Worm (Caenorhabditis elegans) whole organism, early embryonic: ENCODE data around the gene lips-5.

Experiments used
- ama-1 ChIP-seq: fragments of 150-350 bp; optimal IDR thresholded peaks from 2 replicates; lab custom pipeline; 2014
- flt-1 ChIP-seq: fragments of 200-800 bp; sonication (Bioruptor generic); IDR thresholded peaks from 2 replicates; pipeline ENCODE4 v1.3.6; 2022; ENCODE audit warnings: missing genetic modification characterization, missing compliant biosample characterization
- hmg-4 ChIP-seq: fragments of 200-800 bp; sonication (Bioruptor generic); optimal IDR thresholded peaks from 2 replicates; lab custom pipeline; 2018; ENCODE audit warnings: mild to moderate bottlenecking, missing genetic modification characterization, missing compliant biosample characterization
- tbx-11 ChIP-seq: fragments of 200-800 bp; sonication (Bioruptor generic); IDR thresholded peaks from 2 replicates; pipeline ENCODE4 v1.3.6; 2022; ENCODE audit warnings: missing genetic modification characterization, missing compliant biosample characterization
- tra-4 ChIP-seq: sonication (generic microtip); optimal IDR thresholded peaks from 2 replicates; lab custom pipeline; 2017; ENCODE audit warnings: missing genetic modification characterization, missing compliant biosample characterization

DNA sequence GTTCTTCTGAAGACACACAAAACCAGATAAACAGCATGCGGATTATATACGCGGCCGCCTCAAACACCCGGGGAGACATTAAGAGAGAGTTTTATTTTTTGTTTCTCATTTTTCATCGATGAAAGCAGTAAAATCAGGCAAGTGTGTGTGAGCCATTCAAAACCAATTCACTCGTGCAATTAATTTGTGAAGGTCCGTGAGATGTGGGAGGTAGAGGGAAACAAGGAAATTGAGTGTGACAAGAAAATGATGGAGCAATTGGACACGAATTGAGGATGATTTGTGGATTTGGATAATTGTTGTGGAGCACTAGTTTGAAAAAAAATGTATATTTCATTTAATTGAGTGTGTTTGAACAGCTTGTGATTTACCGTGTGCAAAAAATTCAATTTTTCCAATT, 14.3 kb upstream of the lips-5 start:
- TF ChIP-seq tbx-11 (GFP tag; lab: Robert Waterston, UW) (no peak), tra-4 (no peak), flt-1 (no peak), hmg-4 (GFP tag; lab: Kevin White, UChicago) (no peak), ama-1 (lab: Kevin White, UChicago) (no peak)
